Worm (Caenorhabditis elegans): ENCODE data around the gene Y81G3A.4.

ce11 chrII:13098175-13098574 lies 7.0 kb downstream of the Y81G3A.4 start, which contains the start of gene col-86:
- no peak for TF ChIP-seq him-1 (tag; optimal IDR thresholded peaks at IDR 0.05)
- TF ChIP-seq W03F9.2 (tag; optimal IDR thresholded peaks at IDR 0.05), result no peak

Data from whole organism, L4/young adult.